Fruit fly (Drosophila melanogaster): ENCODE results near the gene amrt.
A peak's percentile ranks its signal among the peaks of the same experiment; 100 is the strongest.

Gene amrt

DNA sequence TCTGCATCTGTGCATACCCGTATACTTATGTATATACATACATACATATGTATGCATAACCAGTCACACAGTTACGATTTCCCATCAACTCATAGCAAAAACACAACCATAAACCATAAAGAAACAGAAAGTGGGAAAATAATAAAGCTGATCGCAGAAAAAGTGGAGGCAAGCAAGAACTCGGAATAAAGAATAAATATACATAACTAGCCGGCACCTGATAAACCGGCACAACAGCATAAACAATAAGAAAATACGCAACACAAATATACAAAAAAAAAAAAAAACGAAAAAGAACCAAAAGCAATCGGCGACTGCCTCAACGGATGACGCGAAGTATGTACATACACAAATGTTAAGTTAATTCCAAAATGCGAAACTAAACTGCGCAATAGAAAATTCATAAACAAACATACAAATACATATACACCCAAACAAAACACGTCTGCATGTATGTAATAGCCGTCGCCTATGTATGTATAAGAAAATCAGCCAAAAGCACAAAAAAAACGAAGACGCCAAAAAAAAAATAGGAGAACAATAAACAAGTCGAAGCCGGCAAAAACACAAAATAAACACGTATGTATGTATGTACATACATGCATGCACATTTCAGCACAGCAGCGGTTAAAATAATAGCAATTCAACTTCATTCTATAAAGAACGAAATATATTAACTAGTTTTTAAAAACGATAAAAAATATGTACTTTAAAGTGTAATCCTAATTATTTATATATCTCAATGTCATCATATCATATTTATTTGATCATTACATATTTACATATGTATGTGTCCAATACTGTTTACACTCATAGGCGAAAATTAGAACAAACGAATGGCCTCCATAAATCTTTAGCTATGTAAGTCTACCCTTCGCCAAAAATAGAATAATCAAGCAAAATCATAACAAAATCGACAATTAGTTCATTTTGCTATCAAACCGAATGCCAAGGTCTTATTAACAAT lies 33.1 kb upstream of the amrt start (continued):
- peak; percentile 34 to 46 for TF ChIP-seq ss (GFP tag; optimal IDR thresholded peaks at IDR 0.05)
- peak; percentile 19 for TF ChIP-seq Smox (GFP tag; optimal IDR thresholded peaks at IDR 0.05)

DNA sequence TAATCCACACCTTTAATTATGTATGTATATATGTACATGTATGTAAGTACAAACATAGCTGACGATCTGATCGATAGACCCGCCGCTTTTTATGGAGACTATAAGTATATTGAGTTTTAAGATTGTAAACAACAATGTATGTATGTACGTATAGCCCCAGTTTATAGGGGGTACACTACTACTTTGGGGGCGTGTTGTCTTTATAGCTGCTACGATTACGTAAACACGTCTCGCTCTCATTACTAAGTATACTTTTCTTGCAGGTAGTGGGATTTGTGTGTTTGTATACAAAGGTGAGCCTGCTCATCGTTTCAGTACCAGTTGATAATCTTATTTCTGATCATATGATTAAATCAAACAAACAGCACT lies 32.4 kb upstream of the amrt start:
- TF ChIP-seq CG10631 (GFP tag; optimal IDR thresholded peaks at IDR 0.05) (no peak), fd85E (GFP tag; optimal IDR thresholded peaks at IDR 0.05) (no peak), fkh (GFP tag; optimal IDR thresholded peaks at IDR 0.05) (peak; percentile 72), Met (GFP tag; optimal IDR thresholded peaks at IDR 0.05) (no peak)

DNA sequence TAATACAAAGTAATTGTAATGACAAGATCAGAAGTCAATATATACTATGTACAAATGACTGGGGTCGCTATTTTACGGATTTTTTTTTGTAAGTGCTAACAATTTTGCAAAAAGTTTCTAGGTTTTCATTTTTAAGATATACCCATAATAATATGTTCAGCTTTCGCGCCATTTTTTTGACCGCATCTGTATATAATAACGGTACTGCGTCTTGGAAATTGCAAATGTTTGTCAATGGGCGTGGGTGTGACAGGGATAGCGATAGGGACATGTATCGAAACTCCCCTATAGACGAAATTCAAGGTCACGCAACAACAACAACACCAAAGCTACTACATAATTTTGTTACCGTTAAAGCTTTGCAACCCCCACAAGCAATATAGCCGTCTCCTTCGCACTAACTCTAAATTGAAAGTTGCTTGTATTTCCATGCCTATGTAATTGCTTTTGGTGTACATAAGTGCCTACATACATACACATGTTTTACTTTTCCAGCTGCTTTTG lies 29.7 kb upstream of the amrt start:
- TF ChIP-seq vri (GFP tag; optimal IDR thresholded peaks at IDR 0.05): no peak
- peak; percentile 61 for TF ChIP-seq Eip78C (GFP tag)

DNA sequence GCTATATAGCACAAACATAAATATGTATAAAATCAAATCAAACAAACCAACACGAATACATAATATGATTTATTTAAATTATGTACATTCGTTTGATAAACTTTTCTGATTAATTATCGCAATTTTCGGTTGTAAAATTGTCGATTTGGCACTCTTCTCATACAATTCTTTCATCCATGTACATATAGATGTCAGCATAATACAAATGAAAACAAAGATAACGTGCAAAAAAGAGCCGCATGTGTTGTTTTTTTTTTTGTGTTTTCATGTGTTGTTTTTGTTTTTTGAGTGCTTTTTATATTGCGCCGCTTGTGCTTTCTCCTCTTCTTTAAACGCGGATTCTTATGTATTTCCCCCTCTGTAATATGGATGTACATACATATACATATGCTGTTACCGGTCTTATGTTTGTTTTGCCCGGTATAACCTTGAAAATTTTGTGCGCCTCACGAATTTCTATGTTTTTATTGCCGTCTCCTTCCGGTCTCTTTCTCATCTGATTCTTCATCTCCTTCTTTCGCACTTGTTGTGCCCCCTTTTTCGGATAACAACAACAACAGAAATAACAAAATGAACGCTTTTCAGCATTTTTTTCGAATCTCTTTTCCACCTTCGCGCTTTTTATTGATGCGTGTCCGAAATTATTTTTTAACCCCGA lies 29.0 kb upstream of the amrt start:
- TF ChIP-seq ss (GFP tag; optimal IDR thresholded peaks at IDR 0.05) (peak in 1 of 2 experiments; percentile 5), Lpt (GFP tag; optimal IDR thresholded peaks at IDR 0.05) (no peak), CG6854 (GFP tag; optimal IDR thresholded peaks at IDR 0.05) (peak; percentile 19), vri (GFP tag; optimal IDR thresholded peaks at IDR 0.05) (no peak), dac (GFP tag; optimal IDR thresholded peaks at IDR 0.05) (no peak), CG6792 (GFP tag; optimal IDR thresholded peaks at IDR 0.05) (no peak), topi (GFP tag; optimal IDR thresholded peaks at IDR 0.05) (no peak), CG10631 (GFP tag; optimal IDR thresholded peaks at IDR 0.05) (no peak), CG7368 (GFP tag; optimal IDR thresholded peaks at IDR 0.05) (no peak), CG6163 (GFP tag; IDR thresholded peaks at IDR 0.05) (peak; percentile 31; the same call in 2 of the 3 replicates), CG8632 (GFP tag; optimal IDR thresholded peaks at IDR 0.05) (no peak), Sox15 (GFP tag; optimal IDR thresholded peaks at IDR 0.05) (no peak), CG6276 (GFP tag; optimal IDR thresholded peaks at IDR 0.05) (no peak), salr (GFP tag; optimal IDR thresholded peaks at IDR 0.05) (no peak), Sox14 (GFP tag; optimal IDR thresholded peaks at IDR 0.05) (no peak)

DNA sequence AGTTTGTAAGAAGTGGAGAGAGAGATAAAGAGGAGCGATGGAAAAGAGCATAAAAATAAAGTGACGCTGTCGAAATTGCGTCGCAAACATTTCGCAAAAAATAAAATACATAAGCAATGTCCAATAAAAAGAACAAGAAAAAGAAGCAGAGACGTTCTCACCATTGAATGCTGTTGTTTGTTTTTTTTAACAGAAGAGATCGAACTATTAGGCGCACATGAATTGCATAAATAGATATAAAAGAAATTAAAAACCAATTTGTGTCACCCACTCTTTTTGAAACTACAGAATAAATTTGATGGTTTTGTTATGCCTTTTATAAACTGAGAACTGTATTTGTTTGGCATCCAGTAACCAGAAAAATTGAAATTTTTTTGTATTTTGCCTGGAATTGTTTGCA lies 28.5 kb upstream of the amrt start:
- TF ChIP-seq svp (GFP tag) (peak; percentile 58), CG15336 (GFP tag; IDR thresholded peaks at IDR 0.05) (no peak), Sox15 (GFP tag; optimal IDR thresholded peaks at IDR 0.05) (no peak)

DNA sequence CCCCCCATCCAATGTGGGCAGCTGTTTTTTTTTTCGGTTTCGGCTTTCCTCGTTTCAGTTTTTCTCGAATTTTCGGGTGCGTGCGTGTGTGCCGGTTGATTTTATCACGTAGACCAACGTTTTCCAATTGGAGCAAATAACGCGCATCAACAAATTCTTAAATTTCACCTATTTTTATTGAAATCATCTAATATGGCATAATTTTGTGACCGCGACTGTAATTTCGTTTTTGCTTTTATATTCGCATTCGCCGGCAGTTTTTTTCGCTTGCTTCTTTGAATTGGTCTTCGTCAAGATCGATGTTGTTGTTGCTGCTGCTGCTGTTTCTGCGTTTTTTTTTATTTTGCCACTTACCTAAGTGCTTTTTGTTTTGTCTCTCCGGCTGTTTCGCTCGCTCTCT lies 27.8 kb upstream of the amrt start:
- no peak for TF ChIP-seq CG11902 (GFP tag; optimal IDR thresholded peaks at IDR 0.05)
- peak; percentile 77 for TF ChIP-seq svp (GFP tag)
- peak; percentile 73 for TF ChIP-seq CG8119 (GFP tag; IDR thresholded peaks at IDR 0.05)
- peak; percentile 34 for TF ChIP-seq net (GFP tag; optimal IDR thresholded peaks at IDR 0.05)
- TF ChIP-seq Hr39 (GFP tag; optimal IDR thresholded peaks at IDR 0.05): peak; percentile 35
- peak; percentile 36 for TF ChIP-seq CG6792 (GFP tag; optimal IDR thresholded peaks at IDR 0.05)
- TF ChIP-seq lz (GFP tag; optimal IDR thresholded peaks at IDR 0.05): peak; percentile 34
- peak; percentile 28 for TF ChIP-seq Lpt (GFP tag; optimal IDR thresholded peaks at IDR 0.05)
- peak; percentile 8 for TF ChIP-seq Sox15 (GFP tag; optimal IDR thresholded peaks at IDR 0.05)
- peak; percentile 6 for TF ChIP-seq CG8632 (GFP tag; optimal IDR thresholded peaks at IDR 0.05)
- TF ChIP-seq Sox102F (GFP tag; optimal IDR thresholded peaks at IDR 0.05): peak; percentile 38
- no peak for TF ChIP-seq Eip75B (GFP tag; optimal IDR thresholded peaks at IDR 0.05)
- TF ChIP-seq Ets21C (GFP tag; optimal IDR thresholded peaks at IDR 0.05): peak; percentile 13
- TF ChIP-seq CG4318 (GFP tag; optimal IDR thresholded peaks at IDR 0.05): peak; percentile 26
- peak in 1 of 2 experiments; percentile 39 for TF ChIP-seq salr (GFP tag; optimal IDR thresholded peaks at IDR 0.05)
- peak; percentile 34 for TF ChIP-seq Ets96B (tag; optimal IDR thresholded peaks at IDR 0.05)
- TF ChIP-seq Eip93F (GFP tag; optimal IDR thresholded peaks at IDR 0.05): no peak
- TF ChIP-seq CG8319 (GFP tag; optimal IDR thresholded peaks at IDR 0.05): no peak
- TF ChIP-seq CG31627 (GFP tag; optimal IDR thresholded peaks at IDR 0.05): peak; percentile 38
- peak; percentile 58 for TF ChIP-seq CG15336 (GFP tag; IDR thresholded peaks at IDR 0.05)
- TF ChIP-seq vri (GFP tag; optimal IDR thresholded peaks at IDR 0.05): peak; percentile 58
- no peak for TF ChIP-seq fkh (GFP tag; optimal IDR thresholded peaks at IDR 0.05)
- TF ChIP-seq CG1621 (tag; optimal IDR thresholded peaks at IDR 0.05): peak; percentile 38
- peak; percentile 53 for TF ChIP-seq CG32006 (GFP tag; optimal IDR thresholded peaks at IDR 0.05)
- TF ChIP-seq fd85E (GFP tag; optimal IDR thresholded peaks at IDR 0.05): no peak
- peak; percentile 7 for TF ChIP-seq spab (GFP tag; optimal IDR thresholded peaks at IDR 0.05)

Data from whole organism, prepupa.